Fruit fly (Drosophila melanogaster): ENCODE results near the gene ogre.

DNA sequence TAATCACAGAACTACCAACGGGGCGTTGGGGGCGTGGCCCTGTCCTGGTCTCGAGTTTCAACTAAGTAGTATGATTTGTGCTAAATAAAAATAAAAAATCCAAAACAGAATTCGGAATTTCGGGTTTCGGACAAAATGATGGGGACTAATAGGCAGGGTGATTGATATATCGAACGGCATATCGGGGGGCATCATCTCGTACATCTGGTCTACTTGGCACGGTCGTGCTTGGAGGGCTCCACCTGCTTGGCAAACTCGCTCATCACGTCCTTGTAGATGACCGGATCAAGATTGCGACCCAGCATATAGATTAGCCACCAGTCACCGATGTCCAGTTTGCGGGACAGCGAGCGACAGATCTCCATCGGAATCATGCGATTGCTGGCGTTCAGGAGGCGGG, 16.9 kb downstream of the ogre start:
- no peak for TF ChIP-seq EcR (GFP tag; optimal IDR thresholded peaks at IDR 0.05)
- TF ChIP-seq Dll (optimal IDR thresholded peaks at IDR 0.05), result no peak
- TF ChIP-seq usp (GFP tag; optimal IDR thresholded peaks at IDR 0.05), result no peak
- TF ChIP-seq psq (optimal IDR thresholded peaks at IDR 0.05), result no peak

Measured in whole organism.